Fruit fly (Drosophila melanogaster) whole organism, pupa: ENCODE results near the gene CG14439.
A peak's percentile ranks its signal among the peaks of the same experiment; 100 is the strongest.

ENCODE experiments used
- CG8159 ChIP-seq: fragments of 200-800 bp; sonication (Bioruptor generic); optimal IDR thresholded peaks from 3 replicates; lab custom pipeline; 2018; ENCODE audit warnings: missing biosample characterization, mild to moderate bottlenecking, missing genetic modification characterization, moderate library complexity
- CG8301 ChIP-seq: fragments of 200-800 bp; sonication (Bioruptor generic); optimal IDR thresholded peaks from 2 replicates; lab custom pipeline; 2018; ENCODE audit warnings: missing biosample characterization, mild to moderate bottlenecking, missing genetic modification characterization

dm6 chrX:6777394-6777793, 30.1 kb downstream of the CG14439 start:
- TF ChIP-seq CG8159 (tag; lab: Kevin White, UChicago) (peak; percentile 95), CG8301 (tag; lab: Kevin White, UChicago) (peak; percentile 86)
